Fruit fly (Drosophila melanogaster) Kc167 (cell line): ENCODE measurements around the gene Pdp1.

Experiments used
- Myc ChIP-seq: fragments of >200 bp; optimal IDR thresholded peaks from 2 replicates; lab custom pipeline; 2017; ENCODE audit warnings: missing external identifiers
- Sin3A ChIP-seq: fragments of >200 bp; optimal IDR thresholded peaks from 2 replicates; lab custom pipeline; 2018; ENCODE audit warnings: missing external identifiers
- h ChIP-seq: fragments of >200 bp; optimal IDR thresholded peaks from 3 replicates; lab custom pipeline; 2018; ENCODE audit warnings: missing external identifiers
- insv ChIP-seq: fragments of >200 bp; optimal IDR thresholded peaks from 3 replicates; lab custom pipeline; 2018; ENCODE audit warnings: missing external identifiers
- psq ChIP-seq: fragments of >200 bp; optimal IDR thresholded peaks from 2 replicates; lab custom pipeline; 2017; ENCODE audit warnings: missing external identifiers
- ttk ChIP-seq: sonication (Bioruptor generic); optimal IDR thresholded peaks from 2 replicates; lab custom pipeline; 2017; ENCODE audit warnings: missing external identifiers

dm6 chr3L:7863267-7863765 is 3.9 kb downstream of the Pdp1 start:
- TF ChIP-seq h (lab: Kevin White, UChicago) (no peak), ttk (lab: Kevin White, UChicago) (no peak), psq (lab: Kevin White, UChicago) (no peak), Sin3A (lab: Kevin White, UChicago) (no peak), insv (lab: Kevin White, UChicago) (no peak), Myc (no peak)
